Fruit fly (Drosophila melanogaster) whole organism, embryonic: ENCODE results near the gene Or88a.

ENCODE experiments used
- ATbp ChIP-seq: fragments of 200-800 bp; sonication (Bioruptor generic); optimal IDR thresholded peaks from 2 replicates; lab custom pipeline; 2017; ENCODE audit warnings: missing biosample characterization, mild to moderate bottlenecking, missing genetic modification characterization, missing genetic modification reagents
- Abd-B ChIP-seq: fragments of 200-800 bp; sonication (Bioruptor generic); optimal IDR thresholded peaks from 2 replicates; lab custom pipeline; 2018; ENCODE audit warnings: missing biosample characterization, mild to moderate bottlenecking, missing genetic modification characterization, moderate library complexity
- Antp ChIP-seq: fragments of 200-800 bp; sonication (Bioruptor generic); optimal IDR thresholded peaks from 3 replicates; lab custom pipeline; 2016; ENCODE audit warnings: missing biosample characterization, missing genetic modification characterization
- B-H1 ChIP-seq: fragments of 200-800 bp; sonication (Bioruptor generic); IDR thresholded peaks from 3 replicates; pipeline ENCODE4 v1.3.6; 2022; ENCODE audit warnings: missing biosample characterization, missing genetic modification characterization
- BtbVII ChIP-seq: fragments of 200-800 bp; sonication (Bioruptor generic); optimal IDR thresholded peaks from 3 replicates; lab custom pipeline; 2017; ENCODE audit warnings: missing biosample characterization, mild to moderate bottlenecking, missing genetic modification characterization
- CG10267 ChIP-seq: fragments of 200-800 bp; sonication (Bioruptor generic); optimal IDR thresholded peaks from 2 replicates; lab custom pipeline; 2018; ENCODE audit warnings: missing biosample characterization, mild to moderate bottlenecking, missing genetic modification characterization, moderate library complexity
- CG10543 ChIP-seq: fragments of 200-800 bp; sonication (Bioruptor generic); optimal IDR thresholded peaks from 3 replicates; lab custom pipeline; 2017; ENCODE audit warnings: missing biosample characterization, mild to moderate bottlenecking, missing genetic modification characterization, moderate library complexity
- CG10959 ChIP-seq: fragments of 200-800 bp; sonication (Bioruptor generic); IDR thresholded peaks from 2 replicates; pipeline ENCODE4 v1.3.6; 2022; ENCODE audit warnings: missing biosample characterization, missing genetic modification characterization
- CG11504 ChIP-seq: fragments of 200-800 bp; sonication (Bioruptor generic); optimal IDR thresholded peaks from 3 replicates; lab custom pipeline; 2019; ENCODE audit warnings: missing biosample characterization, mild to moderate bottlenecking, missing genetic modification characterization, moderate library complexity
- CG12659 ChIP-seq: fragments of 200-800 bp; sonication (Bioruptor generic); optimal IDR thresholded peaks from 3 replicates; lab custom pipeline; 2017; ENCODE audit warnings: mild to moderate bottlenecking, missing biosample characterization, missing genetic modification reagents, missing genetic modification characterization
- CG13296 ChIP-seq: fragments of 200-800 bp; sonication (Bioruptor generic); optimal IDR thresholded peaks from 3 replicates; lab custom pipeline; 2018; ENCODE audit warnings: missing biosample characterization, mild to moderate bottlenecking, missing genetic modification characterization
- CG16863 ChIP-seq: fragments of 200-800 bp; sonication (Bioruptor generic); optimal IDR thresholded peaks from 3 replicates; lab custom pipeline; 2016; ENCODE audit warnings: missing biosample characterization, missing genetic modification characterization
- CG17802 ChIP-seq: fragments of 200-800 bp; sonication (Bioruptor generic); optimal IDR thresholded peaks from 2 replicates; lab custom pipeline; 2018; ENCODE audit warnings: missing biosample characterization, mild to moderate bottlenecking, missing genetic modification characterization, moderate library complexity
- CG2199 ChIP-seq: fragments of 200-800 bp; sonication (Bioruptor generic); IDR thresholded peaks from 3 replicates; pipeline ENCODE4 v1.3.6; 2022; ENCODE audit warnings: missing biosample characterization, missing genetic modification characterization
- CG3281 ChIP-seq: fragments of 200-800 bp; sonication (Bioruptor generic); optimal IDR thresholded peaks from 3 replicates; lab custom pipeline; 2017; ENCODE audit warnings: missing biosample characterization, mild to moderate bottlenecking, missing genetic modification characterization
- CG34422 ChIP-seq: fragments of 200-800 bp; sonication (Bioruptor generic); IDR thresholded peaks from 3 replicates; pipeline ENCODE4 v1.3.6; 2022; ENCODE audit warnings: missing biosample characterization, missing genetic modification characterization
- CG4820 ChIP-seq: fragments of 200-800 bp; sonication (Bioruptor generic); optimal IDR thresholded peaks from 3 replicates; lab custom pipeline; 2016; ENCODE audit warnings: missing biosample characterization, missing genetic modification characterization
- CG6791 ChIP-seq: fragments of 200-800 bp; sonication (Bioruptor generic); IDR thresholded peaks from 3 replicates; pipeline ENCODE4 v1.3.6; 2022; ENCODE audit warnings: missing biosample characterization, missing genetic modification characterization; ENCODE audit not compliant: partially characterized antibody
- CG6854 ChIP-seq: fragments of 200-800 bp; sonication (Bioruptor generic); optimal IDR thresholded peaks from 3 replicates; lab custom pipeline; 2017; ENCODE audit warnings: missing biosample characterization, mild to moderate bottlenecking, missing genetic modification characterization
- CG7372 ChIP-seq: fragments of 200-800 bp; sonication (Bioruptor generic); IDR thresholded peaks from 2 replicates; pipeline ENCODE4 v1.3.6; 2022; ENCODE audit warnings: missing biosample characterization, missing genetic modification characterization
- CG9932 ChIP-seq: fragments of 200-800 bp; sonication (Bioruptor generic); IDR thresholded peaks from 2 replicates; pipeline ENCODE4 v1.3.6; 2022; ENCODE audit warnings: missing biosample characterization, missing genetic modification characterization
- D ChIP-seq, 2 experiments: fragments of 200-800 bp in 1 of 2; fragments of >200 bp in 1 of 2; sonication (Bioruptor generic) in 1 of 2; optimal IDR thresholded peaks; 2 replicates in 1 of 2; 3 replicates in 1 of 2; lab custom pipeline; 2017; ENCODE audit warnings: mild to moderate bottlenecking in 1 of 2, missing biosample characterization in 1 of 2, missing genetic modification characterization in 1 of 2, missing genetic modification reagents in 1 of 2
- Dll ChIP-seq: fragments of 200-800 bp; sonication (Bioruptor generic); IDR thresholded peaks from 4 replicates; pipeline ENCODE4 v1.3.6; 2022; ENCODE audit warnings: missing biosample characterization, missing genetic modification characterization; ENCODE audit not compliant: partially characterized antibody
- ERR ChIP-seq: fragments of 200-800 bp; sonication (Bioruptor generic); optimal IDR thresholded peaks from 2 replicates; lab custom pipeline; 2016; ENCODE audit warnings: missing biosample characterization, missing genetic modification characterization
- Ets97D ChIP-seq: fragments of 200-800 bp; sonication (Bioruptor generic); optimal IDR thresholded peaks from 3 replicates; lab custom pipeline; 2016; ENCODE audit warnings: missing biosample characterization, missing genetic modification characterization
- HLH54F ChIP-seq: fragments of 200-800 bp; sonication (Bioruptor generic); optimal IDR thresholded peaks from 3 replicates; lab custom pipeline; 2016; ENCODE audit warnings: missing biosample characterization, missing genetic modification characterization
- HmgZ ChIP-seq: fragments of 200-800 bp; sonication (Bioruptor generic); optimal IDR thresholded peaks from 2 replicates; lab custom pipeline; 2018; ENCODE audit warnings: missing biosample characterization, mild to moderate bottlenecking, missing genetic modification characterization
- Hsf ChIP-seq: fragments of 200-800 bp; sonication (Bioruptor generic); optimal IDR thresholded peaks from 3 replicates; lab custom pipeline; 2016; ENCODE audit warnings: missing biosample characterization, missing genetic modification characterization
- PHDP ChIP-seq: fragments of 200-800 bp; sonication (Bioruptor generic); optimal IDR thresholded peaks from 3 replicates; lab custom pipeline; 2018; ENCODE audit warnings: missing biosample characterization, mild to moderate bottlenecking, missing genetic modification characterization, moderate library complexity
- Ptx1 ChIP-seq: fragments of 200-800 bp; sonication (Bioruptor generic); IDR thresholded peaks from 2 replicates; pipeline ENCODE4 v1.3.6; 2022; ENCODE audit warnings: missing biosample characterization, missing genetic modification characterization
- Trl ChIP-seq, 3 experiments: fragments of >200 bp in 2 of 3; fragments of 200-800 bp in 1 of 3; sonication (Bioruptor generic) in 1 of 3; optimal IDR thresholded peaks; 2 replicates in 1 of 3; 3 replicates in 2 of 3; lab custom pipeline; 2016 to 2017; ENCODE audit warnings: missing biosample characterization in 1 of 3, missing genetic modification characterization in 1 of 3
- Usf ChIP-seq: fragments of 200-800 bp; sonication (Bioruptor generic); optimal IDR thresholded peaks from 2 replicates; lab custom pipeline; 2017; ENCODE audit warnings: missing genotype, missing biosample characterization, missing genetic modification characterization
- bsh ChIP-seq, 2 experiments: fragments of 200-800 bp; sonication (Bioruptor generic); optimal IDR thresholded peaks; 2 replicates each; lab custom pipeline; 2017 to 2018; ENCODE audit warnings: mild to moderate bottlenecking in 2 of 2, missing biosample characterization in 2 of 2, missing genetic modification characterization in 2 of 2, moderate library complexity in 1 of 2
- btn ChIP-seq: fragments of 200-800 bp; sonication (Bioruptor generic); optimal IDR thresholded peaks from 2 replicates; lab custom pipeline; 2016; ENCODE audit warnings: missing biosample characterization, missing genetic modification characterization
- caup ChIP-seq: fragments of 200-800 bp; sonication (Bioruptor generic); optimal IDR thresholded peaks from 3 replicates; lab custom pipeline; 2017; ENCODE audit warnings: missing biosample characterization, mild to moderate bottlenecking, missing genetic modification characterization, moderate library complexity; ENCODE audit not compliant: severe bottlenecking
- chinmo ChIP-seq: fragments of 200-800 bp; sonication (Bioruptor generic); IDR thresholded peaks from 4 replicates; pipeline ENCODE4 v1.3.6; 2022; ENCODE audit warnings: missing biosample characterization, missing genetic modification characterization; ENCODE audit not compliant: partially characterized antibody
- dmrt99B ChIP-seq: fragments of 200-800 bp; sonication (Bioruptor generic); optimal IDR thresholded peaks from 2 replicates; lab custom pipeline; 2018; ENCODE audit warnings: missing biosample characterization, mild to moderate bottlenecking, missing genetic modification characterization, moderate library complexity
- lilli ChIP-seq: fragments of 200-800 bp; sonication (Bioruptor generic); optimal IDR thresholded peaks from 3 replicates; lab custom pipeline; 2016; ENCODE audit warnings: missing biosample characterization, missing genetic modification characterization
- lola ChIP-seq, 3 experiments: fragments of >200 bp in 2 of 3; fragments of 200-800 bp in 1 of 3; sonication (Bioruptor generic) in 1 of 3; optimal IDR thresholded peaks; 2 replicates each; lab custom pipeline; 2017 to 2019; ENCODE audit warnings: missing biosample characterization in 3 of 3, missing genetic modification characterization in 3 of 3, mild to moderate bottlenecking in 1 of 3, moderate library complexity in 1 of 3
- maf-S ChIP-seq: fragments of 200-800 bp; sonication (Bioruptor generic); optimal IDR thresholded peaks from 2 replicates; lab custom pipeline; 2016; ENCODE audit warnings: missing biosample characterization, missing genetic modification characterization
- nmo ChIP-seq: fragments of 200-800 bp; sonication (Bioruptor generic); optimal IDR thresholded peaks from 2 replicates; lab custom pipeline; 2018; ENCODE audit warnings: missing biosample characterization, mild to moderate bottlenecking, missing genetic modification characterization, moderate library complexity
- pho ChIP-seq: fragments of 200-800 bp; sonication (Bioruptor generic); optimal IDR thresholded peaks from 2 replicates; lab custom pipeline; 2016; ENCODE audit warnings: missing biosample characterization, missing genetic modification characterization
- sens ChIP-seq: fragments of 200-800 bp; sonication (Bioruptor generic); peaks from one replicate; lab custom pipeline; 2016; ENCODE audit warnings: missing biosample characterization, missing genetic modification characterization
- slou ChIP-seq: fragments of 200-800 bp; sonication (Bioruptor generic); optimal IDR thresholded peaks from 3 replicates; lab custom pipeline; 2016; ENCODE audit warnings: missing biosample characterization, missing genetic modification characterization
- tio ChIP-seq: fragments of 200-800 bp; sonication (Bioruptor generic); optimal IDR thresholded peaks from 2 replicates; lab custom pipeline; 2017; ENCODE audit warnings: missing biosample characterization, missing genetic modification characterization, inconsistent platforms
- vvl ChIP-seq: fragments of 200-800 bp; sonication (Bioruptor generic); IDR thresholded peaks from 2 replicates; pipeline ENCODE4 v1.3.6; 2022; ENCODE audit warnings: missing biosample characterization, missing genetic modification characterization

The Or88a gene

dm6 chr3R:14061988-14062868 lies 47.0 kb upstream of the Or88a start (continued):
- TF ChIP-seq B-H1 (GFP tag; lab: Robert Waterston, UW) (no peak; the same call in 2 of the 3 replicates), nmo (GFP tag; lab: Kevin White, UChicago) (peak; percentile 15), btn (GFP tag; lab: Kevin White, UChicago) (no peak), Usf (GFP tag; lab: Kevin White, UChicago) (peak; percentile 6), lola (GFP tag; optimal IDR thresholded peaks at IDR 0.05; lab: Kevin White, UChicago) (peak in 1 of 3 experiments; percentile 0), Trl (optimal IDR thresholded peaks at IDR 0.05; lab: Kevin White, UChicago) (peak; percentile 5 to 17), Trl (GFP tag; optimal IDR thresholded peaks at IDR 0.05; lab: Kevin White, UChicago) (no peak), pho (GFP tag; lab: Kevin White, UChicago) (peak; percentile 29), CG13296 (GFP tag; lab: Kevin White, UChicago) (peak; percentile 31), BtbVII (GFP tag; lab: Kevin White, UChicago) (peak; percentile 10), Ets97D (GFP tag; lab: Kevin White, UChicago) (no peak), PHDP (tag; lab: Kevin White, UChicago) (peak; percentile 30), caup (peak; percentile 9), CG34422 (0 out of 3 replicates have a peak, but pooled peaks have one; percentile 32), ATbp (GFP tag; lab: Kevin White, UChicago) (no peak), CG10959 (GFP tag; lab: Robert Waterston, UW) (no peak), lilli (peak; percentile 53), CG11504 (tag; lab: Kevin White, UChicago) (peak; percentile 65), vvl (GFP tag; lab: Robert Waterston, UW) (0 out of 2 replicates have a peak, but pooled peaks have one; percentile 29), Antp (GFP tag; lab: Kevin White, UChicago) (no peak), CG9932 (GFP tag; lab: Robert Waterston, UW) (peak; percentile 46; the same call in 1 of the 2 replicates), CG12659 (GFP tag; lab: Kevin White, UChicago) (peak; percentile 34), maf-S (GFP tag; lab: Kevin White, UChicago) (no peak), tio (peak; percentile 21), CG3281 (GFP tag; lab: Kevin White, UChicago) (peak; percentile 68), CG6854 (GFP tag; lab: Kevin White, UChicago) (peak; percentile 27), slou (GFP tag; lab: Kevin White, UChicago) (peak; percentile 12), ERR (GFP tag; lab: Kevin White, UChicago) (no peak), Hsf (GFP tag; lab: Kevin White, UChicago) (peak; percentile 14), CG2199 (GFP tag; lab: Robert Waterston, UW) (peak; percentile 85; the same call in 2 of the 3 replicates), sens (GFP tag; lab: Kevin White, UChicago) (peak; percentile 85), Abd-B (GFP tag; lab: Kevin White, UChicago) (peak; percentile 7), dmrt99B (tag; lab: Kevin White, UChicago) (peak; percentile 46), CG4820 (peak; percentile 39), Dll (GFP tag; lab: Robert Waterston, UW) (no peak), CG17802 (tag; lab: Kevin White, UChicago) (no peak), D (optimal IDR thresholded peaks at IDR 0.05; lab: Kevin White, UChicago) (no peak), D (GFP tag; optimal IDR thresholded peaks at IDR 0.05; lab: Kevin White, UChicago) (no peak), Ptx1 (peak; percentile 54), CG7372 (GFP tag; lab: Robert Waterston, UW) (no peak), HmgZ (tag; lab: Kevin White, UChicago) (peak; percentile 16), CG10543 (GFP tag; lab: Kevin White, UChicago) (peak; percentile 27), CG10267 (no peak), HLH54F (GFP tag; lab: Kevin White, UChicago) (peak; percentile 0), CG6791 (GFP tag; lab: Robert Waterston, UW) (peak; percentile 57; the same call in 1 of the 3 replicates), CG16863 (peak; percentile 7), bsh (GFP tag; optimal IDR thresholded peaks at IDR 0.05; lab: Kevin White, UChicago) (peak; percentile 16 to 20), chinmo (GFP tag; lab: Robert Waterston, UW) (0 out of 4 replicates have a peak, but pooled peaks have one; percentile 39)
